Worm (Caenorhabditis elegans): ENCODE data around the gene ZK686.6.

DNA sequence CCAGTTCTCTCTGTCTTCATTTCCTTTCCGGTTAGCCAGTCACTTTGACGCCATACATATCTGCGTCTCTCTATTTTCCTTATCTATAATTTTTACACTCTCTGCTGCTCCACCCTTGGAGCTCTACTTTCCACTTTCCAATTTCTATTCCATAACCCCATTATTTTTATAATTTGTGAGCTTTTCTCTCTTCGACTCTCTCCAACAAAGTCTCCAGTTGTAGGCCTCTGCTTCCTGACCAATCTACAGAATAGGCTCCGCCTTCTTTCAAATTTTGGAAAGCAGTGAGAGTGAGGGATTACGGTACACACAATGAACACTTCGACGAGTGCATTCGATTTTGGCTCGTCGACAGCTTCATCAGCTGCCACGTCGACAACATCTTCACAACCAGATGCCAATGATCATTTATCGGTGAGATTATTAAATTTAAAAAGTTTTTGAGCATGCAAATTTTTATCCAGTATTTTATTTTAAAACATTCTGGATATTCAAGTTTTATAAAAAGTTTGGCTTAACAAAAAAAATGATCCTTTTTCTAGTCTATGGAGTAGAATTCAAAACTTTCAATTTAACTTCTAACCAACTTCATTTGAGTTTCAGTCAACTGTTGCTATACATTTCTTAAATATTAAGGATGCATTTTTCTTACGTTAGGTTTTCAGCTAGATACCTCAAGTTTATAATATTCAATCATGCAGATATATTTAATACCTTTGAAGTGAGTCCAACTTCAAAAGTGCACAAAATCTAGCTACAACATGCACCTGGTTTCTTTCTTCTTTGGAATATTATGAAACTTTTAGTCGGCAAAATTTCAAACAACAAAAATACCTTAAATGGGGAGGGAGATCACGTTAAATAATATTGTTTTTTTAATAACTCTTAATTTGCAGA, 41.6 kb upstream of the ZK686.6 start, which contains the start of gene egl-5:
- TF ChIP-seq ztf-4 (tag; optimal IDR thresholded peaks at IDR 0.05) = no peak
- no peak for TF ChIP-seq nhr-129 (tag; optimal IDR thresholded peaks at IDR 0.05)
- TF ChIP-seq unc-62 (GFP tag; optimal IDR thresholded peaks at IDR 0.05) = no peak
